Fruit fly (Drosophila melanogaster) whole organism, prepupa: Measurements from ENCODE around the gene CG7453.
A peak's percentile ranks its signal among the peaks of the same experiment; 100 is the strongest.

Experiments used
- Blimp-1 ChIP-seq: fragments of 200-800 bp; sonication (Bioruptor generic); optimal IDR thresholded peaks from 3 replicates; lab custom pipeline; 2017; ENCODE audit warnings: missing biosample characterization, missing genetic modification characterization, mild to moderate bottlenecking, moderate library complexity, missing genetic modification reagents
- CG11762 ChIP-seq: fragments of 200-800 bp; sonication (Bioruptor generic); optimal IDR thresholded peaks from 3 replicates; lab custom pipeline; 2016; ENCODE audit warnings: missing biosample characterization, missing genetic modification characterization; ENCODE audit not compliant: insufficient read depth
- CG11902 ChIP-seq: fragments of 200-800 bp; sonication (Bioruptor generic); optimal IDR thresholded peaks from 3 replicates; lab custom pipeline; 2016; ENCODE audit warnings: missing biosample characterization, missing genetic modification characterization
- CG15336 ChIP-seq: fragments of 200-800 bp; sonication (Bioruptor generic); IDR thresholded peaks from 2 replicates; pipeline ENCODE4 v1.3.6; 2022; ENCODE audit warnings: missing biosample characterization, missing genetic modification characterization
- CG1621 ChIP-seq: fragments of 200-800 bp; sonication (Bioruptor generic); optimal IDR thresholded peaks from 3 replicates; lab custom pipeline; 2018; ENCODE audit warnings: missing biosample characterization, mild to moderate bottlenecking, missing genetic modification characterization
- CG16779 ChIP-seq: fragments of 200-800 bp; sonication (Bioruptor generic); optimal IDR thresholded peaks from 3 replicates; lab custom pipeline; 2017; ENCODE audit warnings: missing biosample characterization, mild to moderate bottlenecking, missing genetic modification characterization
- CG31627 ChIP-seq: fragments of 200-800 bp; sonication (Bioruptor generic); optimal IDR thresholded peaks from 3 replicates; lab custom pipeline; 2016; ENCODE audit warnings: missing biosample characterization, missing genetic modification characterization
- CG3919 ChIP-seq: fragments of 200-800 bp; sonication (Bioruptor generic); optimal IDR thresholded peaks from 3 replicates; lab custom pipeline; 2016; ENCODE audit warnings: missing biosample characterization, missing genetic modification characterization
- CG4318 ChIP-seq: fragments of 200-800 bp; sonication (Bioruptor generic); optimal IDR thresholded peaks from 3 replicates; lab custom pipeline; 2017; ENCODE audit warnings: missing biosample characterization, mild to moderate bottlenecking, missing genetic modification characterization
- CG6163 ChIP-seq: fragments of 200-800 bp; sonication (Bioruptor generic); IDR thresholded peaks from 3 replicates; pipeline ENCODE4 v1.3.6; 2022; ENCODE audit warnings: missing biosample characterization, missing genetic modification characterization
- CG6808 ChIP-seq: fragments of 200-800 bp; sonication (Bioruptor generic); optimal IDR thresholded peaks from 3 replicates; lab custom pipeline; 2017; ENCODE audit warnings: missing biosample characterization, missing genetic modification characterization, mild to moderate bottlenecking, moderate library complexity, missing genetic modification reagents
- CG7368 ChIP-seq: fragments of 200-800 bp; sonication (Bioruptor generic); optimal IDR thresholded peaks from 3 replicates; lab custom pipeline; 2016; ENCODE audit warnings: missing biosample characterization, missing genetic modification characterization
- CG8319 ChIP-seq: fragments of 200-800 bp; sonication (Bioruptor generic); optimal IDR thresholded peaks from 3 replicates; lab custom pipeline; 2016; ENCODE audit warnings: missing biosample characterization, missing genetic modification characterization
- CG8632 ChIP-seq: fragments of 200-800 bp; sonication (Bioruptor generic); optimal IDR thresholded peaks from 3 replicates; lab custom pipeline; 2016; ENCODE audit warnings: missing biosample characterization, missing genetic modification characterization
- Eip75B ChIP-seq: fragments of 200-800 bp; sonication (Bioruptor generic); optimal IDR thresholded peaks from 3 replicates; lab custom pipeline; 2016; ENCODE audit warnings: missing biosample characterization, missing genetic modification characterization
- Eip93F ChIP-seq: fragments of 200-800 bp; sonication (Bioruptor generic); optimal IDR thresholded peaks from 2 replicates; lab custom pipeline; 2016; ENCODE audit warnings: missing biosample characterization, mild to moderate bottlenecking, missing genetic modification characterization
- Ets21C ChIP-seq: fragments of 200-800 bp; sonication (Bioruptor generic); optimal IDR thresholded peaks from 3 replicates; lab custom pipeline; 2016; ENCODE audit warnings: missing biosample characterization, missing genetic modification characterization
- Ets96B ChIP-seq: fragments of 200-800 bp; optimal IDR thresholded peaks from 2 replicates; lab custom pipeline; 2019; ENCODE audit warnings: missing biosample characterization, mild to moderate bottlenecking, missing genetic modification characterization, moderate library complexity
- Hr38 ChIP-seq: sonication (Bioruptor generic); optimal IDR thresholded peaks from 2 replicates; lab custom pipeline; 2016; ENCODE audit warnings: missing biosample characterization, missing genetic modification characterization
- Hr39 ChIP-seq: fragments of 200-800 bp; sonication (Bioruptor generic); optimal IDR thresholded peaks from 2 replicates; lab custom pipeline; 2016; ENCODE audit warnings: missing biosample characterization, missing genetic modification characterization
- Hr4 ChIP-seq: fragments of 200-800 bp; sonication (Bioruptor generic); optimal IDR thresholded peaks from 3 replicates; lab custom pipeline; 2016; ENCODE audit warnings: missing biosample characterization, missing genetic modification characterization
- OdsH ChIP-seq: fragments of 200-800 bp; sonication (Bioruptor generic); optimal IDR thresholded peaks from 3 replicates; lab custom pipeline; 2016; ENCODE audit warnings: missing biosample characterization, missing genetic modification characterization
- Sox102F ChIP-seq: fragments of 200-800 bp; sonication (Bioruptor generic); optimal IDR thresholded peaks from 2 replicates; lab custom pipeline; 2016; ENCODE audit warnings: missing biosample characterization, mild to moderate bottlenecking, missing genetic modification characterization
- Sox15 ChIP-seq: fragments of 200-800 bp; sonication (Bioruptor generic); optimal IDR thresholded peaks from 3 replicates; lab custom pipeline; 2016; ENCODE audit warnings: missing biosample characterization, missing genetic modification characterization
- achi ChIP-seq: fragments of 200-800 bp; sonication (Bioruptor generic); optimal IDR thresholded peaks from 3 replicates; lab custom pipeline; 2016; ENCODE audit warnings: missing biosample characterization, missing genetic modification characterization
- dsx ChIP-seq: fragments of 200-800 bp; optimal IDR thresholded peaks from 3 replicates; lab custom pipeline; 2019; ENCODE audit warnings: missing biosample characterization, mild to moderate bottlenecking, missing genetic modification characterization, moderate library complexity; ENCODE audit not compliant: poor library complexity, severe bottlenecking
- eg ChIP-seq: fragments of 200-800 bp; sonication (Bioruptor generic); IDR thresholded peaks from 3 replicates; pipeline ENCODE4 v1.3.6; 2022; ENCODE audit warnings: missing biosample characterization, missing genetic modification characterization
- fd85E ChIP-seq: fragments of 200-800 bp; sonication (Bioruptor generic); optimal IDR thresholded peaks from 3 replicates; lab custom pipeline; 2016; ENCODE audit warnings: missing biosample characterization, missing genetic modification characterization
- fkh ChIP-seq: fragments of 200-800 bp; sonication (Bioruptor generic); optimal IDR thresholded peaks from 3 replicates; lab custom pipeline; 2017; ENCODE audit warnings: missing biosample characterization, mild to moderate bottlenecking, missing genetic modification characterization, moderate library complexity
- net ChIP-seq: fragments of 200-800 bp; sonication (Bioruptor generic); optimal IDR thresholded peaks from 3 replicates; lab custom pipeline; 2016; ENCODE audit warnings: missing biosample characterization, missing genetic modification characterization
- salr ChIP-seq, 2 experiments: fragments of 200-800 bp; sonication (Bioruptor generic); optimal IDR thresholded peaks; 3 replicates each; lab custom pipeline; 2016 to 2018; ENCODE audit warnings: missing biosample characterization in 2 of 2, missing genetic modification characterization in 2 of 2, mild to moderate bottlenecking in 1 of 2
- spab ChIP-seq: fragments of 200-800 bp; sonication (Bioruptor generic); optimal IDR thresholded peaks from 2 replicates; lab custom pipeline; 2017; ENCODE audit warnings: missing biosample characterization, mild to moderate bottlenecking, missing genetic modification characterization, missing genetic modification reagents
- ss ChIP-seq, 2 experiments: fragments of 200-800 bp; sonication (Bioruptor generic); optimal IDR thresholded peaks; 2 replicates in 1 of 2; 3 replicates in 1 of 2; lab custom pipeline; 2017 to 2018; ENCODE audit warnings: mild to moderate bottlenecking in 2 of 2, missing biosample characterization in 2 of 2, missing genetic modification characterization in 2 of 2, moderate library complexity in 1 of 2
- svp ChIP-seq: fragments of 200-800 bp; sonication (Bioruptor generic); peaks from one replicate; lab custom pipeline; 2016; ENCODE audit warnings: missing biosample characterization, missing genetic modification characterization
- vri ChIP-seq: fragments of 200-800 bp; sonication (Bioruptor generic); optimal IDR thresholded peaks from 3 replicates; lab custom pipeline; 2016; ENCODE audit warnings: missing biosample characterization, mild to moderate bottlenecking, missing genetic modification characterization

The CG7453 gene

dm6 chrX:19166152-19166935 lies 13.6 kb upstream of the CG7453 start (continued):
- no peak for TF ChIP-seq CG15336 (GFP tag; lab: Robert Waterston, UW)
- peak; percentile 17 for TF ChIP-seq OdsH (GFP tag; lab: Kevin White, UChicago)
- peak; percentile 3 for TF ChIP-seq CG8319 (GFP tag; lab: Kevin White, UChicago)
- TF ChIP-seq CG11902 (GFP tag; lab: Kevin White, UChicago): peak; percentile 5
- TF ChIP-seq CG7368 (GFP tag; lab: Kevin White, UChicago): no peak
- TF ChIP-seq Eip75B: peak; percentile 9
- TF ChIP-seq CG1621: peak; percentile 0
- TF ChIP-seq CG31627 (GFP tag; lab: Kevin White, UChicago): peak; percentile 62
- TF ChIP-seq Blimp-1 (GFP tag; lab: Kevin White, UChicago): no peak
- TF ChIP-seq Eip93F (GFP tag; lab: Kevin White, UChicago): no peak
- peak; percentile 27 for TF ChIP-seq CG11762
- TF ChIP-seq spab (GFP tag; lab: Kevin White, UChicago): peak; percentile 15
- TF ChIP-seq Sox102F (GFP tag; lab: Kevin White, UChicago): peak; percentile 49
- peak; percentile 7 for TF ChIP-seq CG4318 (GFP tag; lab: Kevin White, UChicago)
- TF ChIP-seq CG8632: peak; percentile 48
- peak; percentile 41 for TF ChIP-seq CG6808 (GFP tag; lab: Kevin White, UChicago)
- TF ChIP-seq Hr4: peak; percentile 51
- 0 out of 3 replicates have a peak, but pooled peaks have one; percentile 30 for TF ChIP-seq eg (GFP tag; lab: Robert Waterston, UW)
- peak in 1 of 2 experiments; percentile 14 for TF ChIP-seq salr (GFP tag; optimal IDR thresholded peaks at IDR 0.05; lab: Kevin White, UChicago)
- no peak for TF ChIP-seq Hr38 (GFP tag; lab: Kevin White, UChicago)
- peak; percentile 8 for TF ChIP-seq CG16779

- TF ChIP-seq CG6163 (GFP tag; lab: Robert Waterston, UW) (0 out of 3 replicates have a peak, but pooled peaks have one; percentile 8), Ets96B (tag; lab: Kevin White, UChicago) (no peak)
- TF ChIP-seq, all 60 proteins: peak for 1
These were observed 12.9 kb upstream of the CG7453 start, which contains the start of gene RhoGAP18B for dm6 chrX:19167032-19167568. RhoGAP18B (minus strand) TSS chrX:19167082.

- peak; percentile 81 for TF ChIP-seq fkh (GFP tag; lab: Kevin White, UChicago)
- TF ChIP-seq svp (GFP tag; lab: Kevin White, UChicago): peak; percentile 65
- no peak for TF ChIP-seq achi (GFP tag; lab: Kevin White, UChicago)
- TF ChIP-seq CG3919 (GFP tag; lab: Kevin White, UChicago): no peak
- TF ChIP-seq CG1621: no peak
- TF ChIP-seq CG6808 (GFP tag; lab: Kevin White, UChicago): no peak
- no peak for TF ChIP-seq Ets21C (GFP tag; lab: Kevin White, UChicago)
- TF ChIP-seq Hr39: no peak
- no peak for TF ChIP-seq fd85E (GFP tag; lab: Kevin White, UChicago)
- peak; percentile 50 for TF ChIP-seq vri (GFP tag; lab: Kevin White, UChicago)
- TF ChIP-seq eg (GFP tag; lab: Robert Waterston, UW): no peak
- no peak for TF ChIP-seq net (GFP tag; lab: Kevin White, UChicago)
- TF ChIP-seq dsx: peak; percentile 18
- TF ChIP-seq ss (GFP tag; optimal IDR thresholded peaks at IDR 0.05; lab: Kevin White, UChicago): no peak
- TF ChIP-seq Sox15 (GFP tag; lab: Kevin White, UChicago): no peak
- no peak for TF ChIP-seq CG11902 (GFP tag; lab: Kevin White, UChicago)
These were observed 12.2 kb upstream of the CG7453 start for dm6 chrX:19167586-19168403.
